Worm (Caenorhabditis elegans) whole organism, L2 larva: ENCODE data around the gene mec-4.

ENCODE experiments used
- ZK546.5 ChIP-seq: sonication (generic microtip); optimal IDR thresholded peaks from 2 replicates; lab custom pipeline; 2017; ENCODE audit warnings: missing biosample characterization, missing genetic modification characterization
- ama-1 ChIP-seq: fragments of 150-350 bp; optimal IDR thresholded peaks from 2 replicates; lab custom pipeline; 2018; ENCODE audit warnings: inconsistent platforms
- dmd-4 ChIP-seq: sonication (generic microtip); optimal IDR thresholded peaks from 2 replicates; lab custom pipeline; 2017; ENCODE audit warnings: missing biosample characterization, missing genetic modification characterization
- elt-1 ChIP-seq: fragments of 150-350 bp; optimal IDR thresholded peaks from 2 replicates; lab custom pipeline; 2014; ENCODE audit warnings: missing biosample characterization, missing genetic modification characterization
- gmeb-1 ChIP-seq: fragments of 150-350 bp; optimal IDR thresholded peaks from 2 replicates; lab custom pipeline; 2014; ENCODE audit warnings: missing biosample characterization, missing genetic modification characterization
- lin-39 ChIP-seq: fragments of 150-350 bp; optimal IDR thresholded peaks from 2 replicates; lab custom pipeline; 2014; ENCODE audit warnings: missing biosample characterization, missing genetic modification reagents, missing genetic modification characterization
- nhr-6 ChIP-seq: fragments of 150-350 bp; optimal IDR thresholded peaks from 2 replicates; lab custom pipeline; 2014; ENCODE audit warnings: missing biosample characterization, missing genetic modification characterization
- sem-4 ChIP-seq: fragments of 150-350 bp; optimal IDR thresholded peaks from 2 replicates; lab custom pipeline; 2014; ENCODE audit warnings: missing biosample characterization, missing genetic modification reagents, missing genetic modification characterization
- zag-1 ChIP-seq: fragments of 150-350 bp; optimal IDR thresholded peaks from 2 replicates; lab custom pipeline; 2014; ENCODE audit warnings: missing biosample characterization, missing genetic modification characterization
- ztf-11 ChIP-seq: sonication (generic microtip); optimal IDR thresholded peaks from 2 replicates; lab custom pipeline; 2017; ENCODE audit warnings: missing biosample characterization, missing genetic modification characterization

ce11 chrX:16814913-16815312 is 8.0 kb upstream of the mec-4 start:
- no peak for TF ChIP-seq lin-39
- no peak for TF ChIP-seq ama-1 (lab: Kevin White, UChicago)
- TF ChIP-seq elt-1 (tag; lab: Kevin White, UChicago): no peak
- no peak for TF ChIP-seq gmeb-1
- no peak for TF ChIP-seq sem-4 (tag; lab: Kevin White, UChicago)
- no peak for TF ChIP-seq ztf-11 (tag; lab: Kevin White, UChicago)
- TF ChIP-seq ZK546.5 (tag; lab: Kevin White, UChicago): no peak
- no peak for TF ChIP-seq dmd-4 (tag; lab: Kevin White, UChicago)
- no peak for TF ChIP-seq zag-1
- no peak for TF ChIP-seq nhr-6 (tag; lab: Kevin White, UChicago)
